Fruit fly (Drosophila melanogaster) whole organism, prepupa: ENCODE results near the gene CG17786.

ENCODE experiments used
- Blimp-1 ChIP-seq: fragments of 200-800 bp; sonication (Bioruptor generic); optimal IDR thresholded peaks from 3 replicates; lab custom pipeline; 2017; ENCODE audit warnings: missing biosample characterization, missing genetic modification characterization, mild to moderate bottlenecking, moderate library complexity, missing genetic modification reagents
- CG10631 ChIP-seq: fragments of 200-800 bp; sonication (Bioruptor generic); optimal IDR thresholded peaks from 2 replicates; lab custom pipeline; 2016; ENCODE audit warnings: missing biosample characterization, missing genetic modification characterization
- CG10669 ChIP-seq: fragments of 200-800 bp; sonication (Bioruptor generic); optimal IDR thresholded peaks from 3 replicates; lab custom pipeline; 2018; ENCODE audit warnings: missing biosample characterization, mild to moderate bottlenecking, missing genetic modification characterization, moderate library complexity
- CG11294 ChIP-seq: fragments of 200-800 bp; sonication (Bioruptor generic); IDR thresholded peaks from 2 replicates; pipeline ENCODE4 v1.3.6; 2022; ENCODE audit warnings: missing biosample characterization, missing genetic modification characterization
- CG11902 ChIP-seq: fragments of 200-800 bp; sonication (Bioruptor generic); optimal IDR thresholded peaks from 3 replicates; lab custom pipeline; 2016; ENCODE audit warnings: missing biosample characterization, missing genetic modification characterization
- CG3919 ChIP-seq: fragments of 200-800 bp; sonication (Bioruptor generic); optimal IDR thresholded peaks from 3 replicates; lab custom pipeline; 2016; ENCODE audit warnings: missing biosample characterization, missing genetic modification characterization
- CG4318 ChIP-seq: fragments of 200-800 bp; sonication (Bioruptor generic); optimal IDR thresholded peaks from 3 replicates; lab custom pipeline; 2017; ENCODE audit warnings: missing biosample characterization, mild to moderate bottlenecking, missing genetic modification characterization
- CG6163 ChIP-seq: fragments of 200-800 bp; sonication (Bioruptor generic); IDR thresholded peaks from 3 replicates; pipeline ENCODE4 v1.3.6; 2022; ENCODE audit warnings: missing biosample characterization, missing genetic modification characterization
- CG6792 ChIP-seq: fragments of 200-800 bp; sonication (Bioruptor generic); optimal IDR thresholded peaks from 3 replicates; lab custom pipeline; 2016; ENCODE audit warnings: missing biosample characterization, missing genetic modification characterization
- CG6854 ChIP-seq: fragments of 200-800 bp; sonication (Bioruptor generic); optimal IDR thresholded peaks from 2 replicates; lab custom pipeline; 2017; ENCODE audit warnings: missing biosample characterization, mild to moderate bottlenecking, missing genetic modification characterization
- CG7368 ChIP-seq: fragments of 200-800 bp; sonication (Bioruptor generic); optimal IDR thresholded peaks from 3 replicates; lab custom pipeline; 2016; ENCODE audit warnings: missing biosample characterization, missing genetic modification characterization
- CG8319 ChIP-seq: fragments of 200-800 bp; sonication (Bioruptor generic); optimal IDR thresholded peaks from 3 replicates; lab custom pipeline; 2016; ENCODE audit warnings: missing biosample characterization, missing genetic modification characterization
- CG8632 ChIP-seq: fragments of 200-800 bp; sonication (Bioruptor generic); optimal IDR thresholded peaks from 3 replicates; lab custom pipeline; 2016; ENCODE audit warnings: missing biosample characterization, missing genetic modification characterization
- Eip75B ChIP-seq: fragments of 200-800 bp; sonication (Bioruptor generic); optimal IDR thresholded peaks from 3 replicates; lab custom pipeline; 2016; ENCODE audit warnings: missing biosample characterization, missing genetic modification characterization
- Eip78C ChIP-seq: fragments of 200-800 bp; sonication (Bioruptor generic); peaks from one replicate; lab custom pipeline; 2016; ENCODE audit warnings: missing biosample characterization, missing genetic modification characterization
- Eip93F ChIP-seq: fragments of 200-800 bp; sonication (Bioruptor generic); optimal IDR thresholded peaks from 2 replicates; lab custom pipeline; 2016; ENCODE audit warnings: missing biosample characterization, mild to moderate bottlenecking, missing genetic modification characterization
- Ets96B ChIP-seq: fragments of 200-800 bp; optimal IDR thresholded peaks from 2 replicates; lab custom pipeline; 2019; ENCODE audit warnings: missing biosample characterization, mild to moderate bottlenecking, missing genetic modification characterization, moderate library complexity
- Gug ChIP-seq: fragments of 200-800 bp; sonication (Bioruptor generic); IDR thresholded peaks from 2 replicates; pipeline ENCODE4 v1.3.6; 2022; ENCODE audit warnings: missing biosample characterization, missing genetic modification characterization
- Hr38 ChIP-seq: sonication (Bioruptor generic); optimal IDR thresholded peaks from 2 replicates; lab custom pipeline; 2016; ENCODE audit warnings: missing biosample characterization, missing genetic modification characterization
- Hr39 ChIP-seq: fragments of 200-800 bp; sonication (Bioruptor generic); optimal IDR thresholded peaks from 2 replicates; lab custom pipeline; 2016; ENCODE audit warnings: missing biosample characterization, missing genetic modification characterization
- Hr4 ChIP-seq: fragments of 200-800 bp; sonication (Bioruptor generic); optimal IDR thresholded peaks from 3 replicates; lab custom pipeline; 2016; ENCODE audit warnings: missing biosample characterization, missing genetic modification characterization
- Lpt ChIP-seq: fragments of 200-800 bp; sonication (Bioruptor generic); optimal IDR thresholded peaks from 3 replicates; lab custom pipeline; 2016; ENCODE audit warnings: missing biosample characterization, missing genetic modification characterization
- OdsH ChIP-seq: fragments of 200-800 bp; sonication (Bioruptor generic); optimal IDR thresholded peaks from 3 replicates; lab custom pipeline; 2016; ENCODE audit warnings: missing biosample characterization, missing genetic modification characterization
- Smox ChIP-seq: fragments of 200-800 bp; sonication (Bioruptor generic); optimal IDR thresholded peaks from 3 replicates; lab custom pipeline; 2016; ENCODE audit warnings: missing biosample characterization, missing genetic modification characterization
- Sox14 ChIP-seq: fragments of 200-800 bp; sonication (Bioruptor generic); optimal IDR thresholded peaks from 3 replicates; lab custom pipeline; 2016; ENCODE audit warnings: missing biosample characterization, missing genetic modification characterization
- Sox15 ChIP-seq: fragments of 200-800 bp; sonication (Bioruptor generic); optimal IDR thresholded peaks from 3 replicates; lab custom pipeline; 2016; ENCODE audit warnings: missing biosample characterization, missing genetic modification characterization
- achi ChIP-seq: fragments of 200-800 bp; sonication (Bioruptor generic); optimal IDR thresholded peaks from 3 replicates; lab custom pipeline; 2016; ENCODE audit warnings: missing biosample characterization, missing genetic modification characterization
- acj6 ChIP-seq: fragments of 200-800 bp; sonication (Bioruptor generic); optimal IDR thresholded peaks from 3 replicates; lab custom pipeline; 2016; ENCODE audit warnings: missing biosample characterization, missing genetic modification characterization
- dac ChIP-seq: fragments of 200-800 bp; sonication (Bioruptor generic); optimal IDR thresholded peaks from 2 replicates; lab custom pipeline; 2017; ENCODE audit warnings: missing biosample characterization, mild to moderate bottlenecking, missing genetic modification characterization
- eg ChIP-seq: fragments of 200-800 bp; sonication (Bioruptor generic); IDR thresholded peaks from 3 replicates; pipeline ENCODE4 v1.3.6; 2022; ENCODE audit warnings: missing biosample characterization, missing genetic modification characterization
- esn ChIP-seq: fragments of 200-800 bp; sonication (Bioruptor generic); optimal IDR thresholded peaks from 2 replicates; lab custom pipeline; 2016; ENCODE audit warnings: missing biosample characterization, mild to moderate bottlenecking, missing genetic modification characterization, moderate library complexity
- fd59A ChIP-seq: fragments of 200-800 bp; sonication (Bioruptor generic); optimal IDR thresholded peaks from 2 replicates; lab custom pipeline; 2017; ENCODE audit warnings: missing biosample characterization, mild to moderate bottlenecking, missing genetic modification characterization, missing genetic modification reagents
- fkh ChIP-seq: fragments of 200-800 bp; sonication (Bioruptor generic); optimal IDR thresholded peaks from 3 replicates; lab custom pipeline; 2017; ENCODE audit warnings: missing biosample characterization, mild to moderate bottlenecking, missing genetic modification characterization, moderate library complexity
- lz ChIP-seq: fragments of 200-800 bp; sonication (Bioruptor generic); optimal IDR thresholded peaks from 3 replicates; lab custom pipeline; 2016; ENCODE audit warnings: missing biosample characterization, missing genetic modification characterization
- net ChIP-seq: fragments of 200-800 bp; sonication (Bioruptor generic); optimal IDR thresholded peaks from 3 replicates; lab custom pipeline; 2016; ENCODE audit warnings: missing biosample characterization, missing genetic modification characterization
- salr ChIP-seq, 2 experiments: fragments of 200-800 bp; sonication (Bioruptor generic); optimal IDR thresholded peaks; 3 replicates each; lab custom pipeline; 2016 to 2018; ENCODE audit warnings: missing biosample characterization in 2 of 2, missing genetic modification characterization in 2 of 2, mild to moderate bottlenecking in 1 of 2
- spab ChIP-seq: fragments of 200-800 bp; sonication (Bioruptor generic); optimal IDR thresholded peaks from 2 replicates; lab custom pipeline; 2017; ENCODE audit warnings: missing biosample characterization, mild to moderate bottlenecking, missing genetic modification characterization, missing genetic modification reagents
- ss ChIP-seq, 2 experiments: fragments of 200-800 bp; sonication (Bioruptor generic); optimal IDR thresholded peaks; 2 replicates in 1 of 2; 3 replicates in 1 of 2; lab custom pipeline; 2017 to 2018; ENCODE audit warnings: mild to moderate bottlenecking in 2 of 2, missing biosample characterization in 2 of 2, missing genetic modification characterization in 2 of 2, moderate library complexity in 1 of 2
- svp ChIP-seq: fragments of 200-800 bp; sonication (Bioruptor generic); peaks from one replicate; lab custom pipeline; 2016; ENCODE audit warnings: missing biosample characterization, missing genetic modification characterization
- topi ChIP-seq: fragments of 200-800 bp; sonication (Bioruptor generic); optimal IDR thresholded peaks from 3 replicates; lab custom pipeline; 2016; ENCODE audit warnings: missing biosample characterization, missing genetic modification characterization
- vri ChIP-seq: fragments of 200-800 bp; sonication (Bioruptor generic); optimal IDR thresholded peaks from 3 replicates; lab custom pipeline; 2016; ENCODE audit warnings: missing biosample characterization, mild to moderate bottlenecking, missing genetic modification characterization

CG17786 gene

dm6 chr3R:24218565-24218964, at the start of gene CG17786 (continued):
- TF ChIP-seq eg (GFP tag; lab: Robert Waterston, UW) (peak; percentile 63; the same call in 2 of the 3 replicates), CG7368 (GFP tag; lab: Kevin White, UChicago) (no peak), Ets96B (peak; percentile 2), dac (GFP tag; lab: Kevin White, UChicago) (no peak)

- TF ChIP-seq svp (GFP tag; lab: Kevin White, UChicago), result no peak
- peak; percentile 51 for TF ChIP-seq fkh
- TF ChIP-seq topi, result no peak
- no peak for TF ChIP-seq esn (GFP tag; lab: Kevin White, UChicago)
- TF ChIP-seq acj6 (GFP tag; lab: Kevin White, UChicago), result no peak
- TF ChIP-seq spab, result no peak
- peak; percentile 28 for TF ChIP-seq Eip93F
- TF ChIP-seq Lpt, result no peak
Observed at dm6 chr3R:24268293-24268692, 49.8 kb upstream of the CG17786 start.

dm6 chr3R:24267580-24268202, 49.2 kb upstream of the CG17786 start:
- TF ChIP-seq CG11294 (GFP tag; lab: Robert Waterston, UW) (no peak), Sox14 (no peak), Ets96B (no peak), Sox15 (GFP tag; lab: Kevin White, UChicago) (no peak), Hr39 (GFP tag; lab: Kevin White, UChicago) (no peak), fkh (no peak), lz (GFP tag; lab: Kevin White, UChicago) (no peak), ss (GFP tag; optimal IDR thresholded peaks at IDR 0.05; lab: Kevin White, UChicago) (no peak), OdsH (GFP tag; lab: Kevin White, UChicago) (no peak), CG6792 (no peak), Gug (GFP tag; lab: Robert Waterston, UW) (no peak), achi (no peak), salr (GFP tag; optimal IDR thresholded peaks at IDR 0.05; lab: Kevin White, UChicago) (no peak), CG3919 (GFP tag; lab: Kevin White, UChicago) (no peak), Lpt (no peak)

dm6 chr3R:24266786-24267579, 48.5 kb upstream of the CG17786 start:
- TF ChIP-seq CG11902 (GFP tag; lab: Kevin White, UChicago) (peak; percentile 71), CG11294 (GFP tag; lab: Robert Waterston, UW) (no peak; the same call in 1 of the 2 replicates), Sox14 (peak; percentile 81), esn (GFP tag; lab: Kevin White, UChicago) (peak; percentile 89), acj6 (GFP tag; lab: Kevin White, UChicago) (peak; percentile 86), Eip75B (GFP tag; lab: Kevin White, UChicago) (peak; percentile 87), net (GFP tag; lab: Kevin White, UChicago) (peak; percentile 82), CG6163 (GFP tag; lab: Robert Waterston, UW) (peak; percentile 69; the same call in 2 of the 3 replicates), Blimp-1 (peak; percentile 60), vri (GFP tag; lab: Kevin White, UChicago) (peak; percentile 65), fkh (no peak), OdsH (GFP tag; lab: Kevin White, UChicago) (peak; percentile 88), Hr38 (GFP tag; lab: Kevin White, UChicago) (no peak), topi (peak; percentile 80), CG6854 (GFP tag; lab: Kevin White, UChicago) (peak; percentile 62), Smox (GFP tag; lab: Kevin White, UChicago) (peak; percentile 83), CG6792 (peak; percentile 88), salr (GFP tag; optimal IDR thresholded peaks at IDR 0.05; lab: Kevin White, UChicago) (peak; percentile 73 to 85), Ets96B (peak; percentile 90), ss (GFP tag; optimal IDR thresholded peaks at IDR 0.05; lab: Kevin White, UChicago) (peak; percentile 92 to 95), CG10631 (GFP tag; lab: Kevin White, UChicago) (peak; percentile 89), CG4318 (GFP tag; lab: Kevin White, UChicago) (peak; percentile 82), Lpt (peak; percentile 82), Eip78C (peak; percentile 97), CG3919 (GFP tag; lab: Kevin White, UChicago) (peak; percentile 86), Eip93F (peak; percentile 62), Hr4 (peak; percentile 87), CG10669 (GFP tag; lab: Kevin White, UChicago) (peak; percentile 86), Gug (GFP tag; lab: Robert Waterston, UW) (peak; percentile 63; the same call in 1 of the 2 replicates), achi (peak; percentile 90), fd59A (GFP tag; lab: Kevin White, UChicago) (peak; percentile 91), CG8319 (peak; percentile 88), dac (GFP tag; lab: Kevin White, UChicago) (peak; percentile 53), CG8632 (peak; percentile 86)
